Fruit fly (Drosophila melanogaster) whole organism, adult: Measurements from ENCODE around the gene CG14450.

Experiments
- CG11617 ChIP-seq: fragments of 200-800 bp; sonication (Bioruptor generic); optimal IDR thresholded peaks from 2 replicates; lab custom pipeline; 2017; ENCODE audit warnings: mild to moderate bottlenecking, missing biosample characterization, missing genetic modification reagents, missing genetic modification characterization
- CG33017 ChIP-seq: fragments of 200-800 bp; sonication (Bioruptor generic); optimal IDR thresholded peaks from 2 replicates; lab custom pipeline; 2018; ENCODE audit warnings: missing biosample characterization, mild to moderate bottlenecking, missing genetic modification characterization, moderate library complexity
- CG5204 ChIP-seq: fragments of 200-800 bp; sonication (Bioruptor generic); optimal IDR thresholded peaks from 2 replicates; lab custom pipeline; 2016; ENCODE audit warnings: missing biosample characterization, missing genetic modification characterization
- CG7045 ChIP-seq: fragments of 200-800 bp; sonication (Bioruptor generic); optimal IDR thresholded peaks from 2 replicates; lab custom pipeline; 2017; ENCODE audit warnings: missing biosample characterization, mild to moderate bottlenecking, missing genetic modification characterization
- CG7101 ChIP-seq: fragments of 200-800 bp; sonication (Bioruptor generic); optimal IDR thresholded peaks from 2 replicates; lab custom pipeline; 2018; ENCODE audit warnings: missing biosample characterization, mild to moderate bottlenecking, missing genetic modification characterization, moderate library complexity
- Crg-1 ChIP-seq: fragments of 200-800 bp; sonication (Bioruptor generic); optimal IDR thresholded peaks from 2 replicates; lab custom pipeline; 2016; ENCODE audit warnings: missing biosample characterization, missing genetic modification characterization
- bab1 ChIP-seq: fragments of 200-800 bp; sonication (Bioruptor generic); optimal IDR thresholded peaks from 3 replicates; lab custom pipeline; 2019; ENCODE audit warnings: missing biosample characterization, mild to moderate bottlenecking, missing genetic modification characterization, moderate library complexity
- cic ChIP-seq: fragments of 200-800 bp; sonication (Bioruptor generic); optimal IDR thresholded peaks from 2 replicates; lab custom pipeline; 2017; ENCODE audit warnings: missing biosample characterization, mild to moderate bottlenecking, missing genetic modification characterization, moderate library complexity
- kay ChIP-seq: fragments of 200-800 bp; sonication (Bioruptor generic); peaks from one replicate; lab custom pipeline; 2016; ENCODE audit warnings: missing biosample characterization, missing genetic modification characterization, borderline replicate concordance
- ovo ChIP-seq: fragments of 200-800 bp; sonication (Bioruptor generic); optimal IDR thresholded peaks from 2 replicates; lab custom pipeline; 2016; ENCODE audit warnings: missing biosample characterization, missing genetic modification characterization
- pad ChIP-seq: fragments of 200-800 bp; sonication (Bioruptor generic); optimal IDR thresholded peaks from 3 replicates; lab custom pipeline; 2017; ENCODE audit warnings: missing biosample characterization, missing genetic modification characterization, mild to moderate bottlenecking, moderate library complexity, missing genetic modification reagents
- tj ChIP-seq: fragments of 200-800 bp; sonication (Bioruptor generic); optimal IDR thresholded peaks from 3 replicates; lab custom pipeline; 2017; ENCODE audit warnings: missing biosample characterization, mild to moderate bottlenecking, missing genetic modification characterization, moderate library complexity
- toe ChIP-seq: fragments of 200-800 bp; sonication (Bioruptor generic); optimal IDR thresholded peaks from 2 replicates; lab custom pipeline; 2016; ENCODE audit warnings: missing biosample characterization, missing genetic modification characterization

DNA sequence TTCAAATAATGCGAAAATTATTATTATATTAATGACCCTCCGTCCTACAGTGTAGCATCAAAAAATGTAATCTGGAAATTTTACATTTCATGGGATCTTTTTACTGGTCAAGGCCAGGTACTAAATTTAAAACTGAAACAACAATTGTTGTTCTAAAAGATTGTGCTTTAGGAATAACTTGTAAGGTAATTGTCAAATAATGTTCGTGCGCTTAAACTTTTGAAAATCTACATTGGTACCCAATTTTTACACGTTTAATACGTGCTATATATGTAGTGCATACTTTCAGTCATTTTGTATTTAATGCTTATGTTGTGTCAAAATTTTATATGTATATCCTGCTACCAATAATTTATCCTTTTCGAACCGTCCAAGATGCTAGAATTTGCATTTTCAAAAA, 6.0 kb upstream of the CG14450 start:
- TF ChIP-seq pad (GFP tag; lab: Kevin White, UChicago) = no peak
- TF ChIP-seq ovo = no peak
- TF ChIP-seq CG33017 = no peak
- peak; percentile 54 for TF ChIP-seq kay (GFP tag; lab: Kevin White, UChicago)
- TF ChIP-seq bab1 (GFP tag; lab: Kevin White, UChicago) = no peak
- TF ChIP-seq CG7045 (GFP tag; lab: Kevin White, UChicago) = no peak
- TF ChIP-seq tj = no peak
- TF ChIP-seq toe (GFP tag; lab: Kevin White, UChicago) = no peak
- TF ChIP-seq cic (GFP tag; lab: Kevin White, UChicago) = no peak
- TF ChIP-seq Crg-1 (GFP tag; lab: Kevin White, UChicago) = no peak
- TF ChIP-seq CG7101 (tag; lab: Kevin White, UChicago) = no peak
- no peak for TF ChIP-seq CG5204
- no peak for TF ChIP-seq CG11617 (GFP tag; lab: Kevin White, UChicago)
